Fruit fly (Drosophila melanogaster) whole organism, embryonic: ENCODE results near the gene CG17321.
A peak's percentile ranks its signal among the peaks of the same experiment; 100 is the strongest.

ENCODE experiments used
- Adf1 ChIP-seq: fragments of 200-800 bp; sonication (Bioruptor generic); IDR thresholded peaks from 2 replicates; pipeline ENCODE4 v1.3.6; 2022; ENCODE audit warnings: missing biosample characterization, missing genetic modification characterization
- Asciz ChIP-seq: fragments of 200-800 bp; sonication (Bioruptor generic); optimal IDR thresholded peaks from 2 replicates; lab custom pipeline; 2017; ENCODE audit warnings: missing biosample characterization, mild to moderate bottlenecking, missing genetic modification characterization, missing genetic modification reagents
- B-H1 ChIP-seq: fragments of 200-800 bp; sonication (Bioruptor generic); IDR thresholded peaks from 3 replicates; pipeline ENCODE4 v1.3.6; 2022; ENCODE audit warnings: missing biosample characterization, missing genetic modification characterization
- BtbVII ChIP-seq: fragments of 200-800 bp; sonication (Bioruptor generic); optimal IDR thresholded peaks from 3 replicates; lab custom pipeline; 2017; ENCODE audit warnings: missing biosample characterization, mild to moderate bottlenecking, missing genetic modification characterization
- CG10147 ChIP-seq: fragments of 200-800 bp; sonication (Bioruptor generic); optimal IDR thresholded peaks from 2 replicates; lab custom pipeline; 2019; ENCODE audit warnings: missing biosample characterization, mild to moderate bottlenecking, missing genetic modification characterization, moderate library complexity
- CG10366 ChIP-seq: fragments of 200-800 bp; sonication (Bioruptor generic); IDR thresholded peaks from 2 replicates; pipeline ENCODE4 v1.3.6; 2022; ENCODE audit warnings: missing biosample characterization, missing genetic modification characterization
- CG10462 ChIP-seq: fragments of 200-800 bp; sonication (Bioruptor generic); optimal IDR thresholded peaks from 2 replicates; lab custom pipeline; 2016; ENCODE audit warnings: missing biosample characterization, missing genetic modification characterization
- CG11504 ChIP-seq: fragments of 200-800 bp; sonication (Bioruptor generic); optimal IDR thresholded peaks from 3 replicates; lab custom pipeline; 2019; ENCODE audit warnings: missing biosample characterization, mild to moderate bottlenecking, missing genetic modification characterization, moderate library complexity
- CG12104 ChIP-seq: fragments of 200-800 bp; sonication (Bioruptor generic); optimal IDR thresholded peaks from 3 replicates; lab custom pipeline; 2016; ENCODE audit warnings: missing biosample characterization, missing genetic modification characterization
- CG12155 ChIP-seq: fragments of 200-800 bp; sonication (Bioruptor generic); optimal IDR thresholded peaks from 3 replicates; lab custom pipeline; 2016; ENCODE audit warnings: missing biosample characterization, missing genetic modification characterization
- CG12942 ChIP-seq: fragments of 200-800 bp; sonication (Bioruptor generic); optimal IDR thresholded peaks from 3 replicates; lab custom pipeline; 2016; ENCODE audit warnings: missing biosample characterization, missing genetic modification characterization
- CG13624 ChIP-seq: fragments of 200-800 bp; sonication (Bioruptor generic); optimal IDR thresholded peaks from 2 replicates; lab custom pipeline; 2016; ENCODE audit warnings: missing biosample characterization, missing genetic modification characterization
- CG13894 ChIP-seq: fragments of 200-800 bp; sonication (Bioruptor generic); optimal IDR thresholded peaks from 3 replicates; lab custom pipeline; 2018; ENCODE audit warnings: missing biosample characterization, mild to moderate bottlenecking, missing genetic modification characterization, moderate library complexity
- CG14667 ChIP-seq: fragments of 200-800 bp; sonication (Bioruptor generic); IDR thresholded peaks from 2 replicates; pipeline ENCODE4 v1.3.6; 2022; ENCODE audit warnings: missing biosample characterization, missing genetic modification characterization
- CG14710 ChIP-seq: fragments of 200-800 bp; sonication (Bioruptor generic); optimal IDR thresholded peaks from 3 replicates; lab custom pipeline; 2019; ENCODE audit warnings: missing biosample characterization, mild to moderate bottlenecking, missing genetic modification characterization, moderate library complexity
- CG15514 ChIP-seq: fragments of 200-800 bp; sonication (Bioruptor generic); optimal IDR thresholded peaks from 3 replicates; lab custom pipeline; 2017; ENCODE audit warnings: missing biosample characterization, missing genetic modification characterization, mild to moderate bottlenecking, moderate library complexity, missing genetic modification reagents
- CG16815 ChIP-seq: fragments of 200-800 bp; sonication (Bioruptor generic); optimal IDR thresholded peaks from 3 replicates; lab custom pipeline; 2017; ENCODE audit warnings: missing biosample characterization, mild to moderate bottlenecking, missing genetic modification characterization
- CG18764 ChIP-seq: fragments of 200-800 bp; sonication (Bioruptor generic); optimal IDR thresholded peaks from 3 replicates; lab custom pipeline; 2016; ENCODE audit warnings: missing biosample characterization, missing genetic modification characterization
- CG4328 ChIP-seq: fragments of 200-800 bp; sonication (Bioruptor generic); optimal IDR thresholded peaks from 3 replicates; lab custom pipeline; 2017; ENCODE audit warnings: missing biosample characterization, missing genetic modification reagents, missing genetic modification characterization
- CG4360 ChIP-seq: fragments of 200-800 bp; sonication (Bioruptor generic); IDR thresholded peaks from 2 replicates; pipeline ENCODE4 v1.3.6; 2022; ENCODE audit warnings: missing biosample characterization, missing genetic modification characterization
- CG8089 ChIP-seq: fragments of 200-800 bp; sonication (Bioruptor generic); optimal IDR thresholded peaks from 3 replicates; lab custom pipeline; 2016; ENCODE audit warnings: missing biosample characterization, missing genetic modification characterization
- CG8359 ChIP-seq: fragments of 200-800 bp; sonication (Bioruptor generic); optimal IDR thresholded peaks from 2 replicates; lab custom pipeline; 2017; ENCODE audit warnings: missing biosample characterization, mild to moderate bottlenecking, missing genetic modification characterization, borderline replicate concordance
- CG9817 ChIP-seq: fragments of 200-800 bp; sonication (Bioruptor generic); optimal IDR thresholded peaks from 2 replicates; lab custom pipeline; 2018; ENCODE audit warnings: missing biosample characterization, mild to moderate bottlenecking, missing genetic modification characterization, moderate library complexity
- Deaf1 ChIP-seq: fragments of 200-800 bp; optimal IDR thresholded peaks from 3 replicates; lab custom pipeline; 2019; ENCODE audit warnings: missing biosample characterization, mild to moderate bottlenecking, missing genetic modification characterization, moderate library complexity
- E2f1 ChIP-seq: fragments of 200-800 bp; sonication (Bioruptor generic); IDR thresholded peaks from 2 replicates; pipeline ENCODE4 v1.3.6; 2022; ENCODE audit warnings: missing biosample characterization, missing genetic modification characterization
- Eip74EF ChIP-seq, 2 experiments: fragments of 200-800 bp in 1 of 2; fragments of >200 bp in 1 of 2; sonication (Bioruptor generic) in 1 of 2; optimal IDR thresholded peaks; 2 replicates each; lab custom pipeline; 2017 to 2019; ENCODE audit warnings: missing biosample characterization in 2 of 2, missing genetic modification characterization in 2 of 2, mild to moderate bottlenecking in 1 of 2, moderate library complexity in 1 of 2
- Kr ChIP-seq: fragments of 200-800 bp; sonication (Bioruptor generic); optimal IDR thresholded peaks from 2 replicates; lab custom pipeline; 2017; ENCODE audit warnings: missing biosample characterization, mild to moderate bottlenecking, missing genetic modification characterization
- Med ChIP-seq: fragments of 200-800 bp; sonication (Bioruptor generic); peaks from one replicate; lab custom pipeline; 2016; ENCODE audit warnings: missing biosample characterization, missing genetic modification characterization, mild to moderate bottlenecking, inconsistent platforms, moderate library complexity
- NFAT ChIP-seq: fragments of 200-800 bp; sonication (Bioruptor generic); IDR thresholded peaks from 2 replicates; pipeline ENCODE4 v1.3.6; 2022; ENCODE audit warnings: missing biosample characterization, missing genetic modification characterization
- Rx ChIP-seq: fragments of 200-800 bp; sonication (Bioruptor generic); IDR thresholded peaks from 2 replicates; pipeline ENCODE4 v1.3.6; 2022; ENCODE audit warnings: missing biosample characterization, missing genetic modification characterization
- Scr ChIP-seq: fragments of 200-800 bp; sonication (Bioruptor generic); IDR thresholded peaks from 2 replicates; pipeline ENCODE4 v1.3.6; 2022; ENCODE audit warnings: missing biosample characterization, missing genetic modification characterization; ENCODE audit not compliant: partially characterized antibody
- amos ChIP-seq: fragments of 200-800 bp; sonication (Bioruptor generic); IDR thresholded peaks from 2 replicates; pipeline ENCODE4 v1.3.6; 2022; ENCODE audit warnings: missing biosample characterization, missing genetic modification characterization; ENCODE audit not compliant: partially characterized antibody
- ase ChIP-seq: fragments of 200-800 bp; sonication (Bioruptor generic); IDR thresholded peaks from 3 replicates; pipeline ENCODE4 v1.3.6; 2022; ENCODE audit warnings: missing biosample characterization, missing genetic modification characterization
- bigmax ChIP-seq: fragments of 200-800 bp; sonication (Bioruptor generic); optimal IDR thresholded peaks from 2 replicates; lab custom pipeline; 2018; ENCODE audit warnings: missing biosample characterization, mild to moderate bottlenecking, missing genetic modification characterization
- crol ChIP-seq: fragments of 200-800 bp; sonication (Bioruptor generic); IDR thresholded peaks from 2 replicates; pipeline ENCODE4 v1.3.6; 2022; ENCODE audit warnings: missing biosample characterization, missing genetic modification characterization
- da ChIP-seq: fragments of 200-800 bp; sonication (Bioruptor generic); optimal IDR thresholded peaks from 2 replicates; lab custom pipeline; 2016; ENCODE audit warnings: missing biosample characterization, missing genetic modification characterization
- dimm ChIP-seq: fragments of 200-800 bp; sonication (Bioruptor generic); IDR thresholded peaks from 2 replicates; pipeline ENCODE4 v1.3.6; 2022; ENCODE audit warnings: missing biosample characterization, missing genetic modification characterization
- gt ChIP-seq: fragments of 200-800 bp; sonication (Bioruptor generic); IDR thresholded peaks from 2 replicates; pipeline ENCODE4 v1.3.6; 2022; ENCODE audit warnings: missing biosample characterization, missing genetic modification characterization
- hkb ChIP-seq, 2 experiments: fragments of 200-800 bp in 1 of 2; fragments of >200 bp in 1 of 2; sonication (Bioruptor generic) in 1 of 2; IDR thresholded peaks in 1 of 2; optimal IDR thresholded peaks in 1 of 2; 2 replicates each; pipeline versions ENCODE4 v1.3.6 to Lab custom; 2017 to 2022; ENCODE audit warnings: missing biosample characterization in 1 of 2, missing genetic modification characterization in 1 of 2
- inv ChIP-seq: fragments of 200-800 bp; sonication (Bioruptor generic); IDR thresholded peaks from 2 replicates; pipeline ENCODE4 v1.3.6; 2022; ENCODE audit warnings: missing biosample characterization, missing genetic modification characterization; ENCODE audit not compliant: partially characterized antibody
- row ChIP-seq: fragments of 200-800 bp; sonication (Bioruptor generic); IDR thresholded peaks from 3 replicates; pipeline ENCODE4 v1.3.6; 2022; ENCODE audit warnings: missing biosample characterization, missing genetic modification characterization
- sd ChIP-seq: fragments of 200-800 bp; sonication (Bioruptor generic); optimal IDR thresholded peaks from 3 replicates; lab custom pipeline; 2018; ENCODE audit warnings: missing biosample characterization, mild to moderate bottlenecking, missing genetic modification characterization, moderate library complexity
- sens ChIP-seq: fragments of 200-800 bp; sonication (Bioruptor generic); peaks from one replicate; lab custom pipeline; 2016; ENCODE audit warnings: missing biosample characterization, missing genetic modification characterization
- sob ChIP-seq: fragments of 200-800 bp; sonication (Bioruptor generic); IDR thresholded peaks from 2 replicates; pipeline ENCODE4 v1.3.6; 2022; ENCODE audit warnings: missing biosample characterization, missing genetic modification characterization
- stc ChIP-seq: fragments of 200-800 bp; sonication (Bioruptor generic); IDR thresholded peaks from 2 replicates; pipeline ENCODE4 v1.3.6; 2022; ENCODE audit warnings: missing biosample characterization, missing genetic modification characterization
- stwl ChIP-seq: fragments of 200-800 bp; sonication (Bioruptor generic); optimal IDR thresholded peaks from 3 replicates; lab custom pipeline; 2018; ENCODE audit warnings: missing biosample characterization, mild to moderate bottlenecking, missing genetic modification characterization, moderate library complexity
- unpg ChIP-seq: fragments of 200-800 bp; sonication (Bioruptor generic); optimal IDR thresholded peaks from 3 replicates; lab custom pipeline; 2018; ENCODE audit warnings: missing biosample characterization, mild to moderate bottlenecking, missing genetic modification characterization, moderate library complexity
- vnd ChIP-seq: fragments of 200-800 bp; sonication (Bioruptor generic); IDR thresholded peaks from 3 replicates; pipeline ENCODE4 v1.3.6; 2022; ENCODE audit warnings: missing biosample characterization, missing genetic modification characterization; ENCODE audit not compliant: partially characterized antibody
- zf30C ChIP-seq: fragments of 200-800 bp; sonication (Bioruptor generic); optimal IDR thresholded peaks from 3 replicates; lab custom pipeline; 2018; ENCODE audit warnings: missing biosample characterization, mild to moderate bottlenecking, missing genetic modification characterization

CG17321 gene

dm6 chr2L:18823243-18823803 lies 21.7 kb upstream of the CG17321 start, which contains the start of gene Ugt36D1 (continued):
- TF ChIP-seq hkb (optimal IDR thresholded peaks at IDR 0.05; lab: Kevin White, UChicago) (no peak), hkb (GFP tag; IDR thresholded peaks at IDR 0.05; lab: Robert Waterston, UW) (0 out of 2 replicates have a peak, but pooled peaks have one; percentile 33), CG10462 (no peak), Scr (GFP tag; lab: Robert Waterston, UW) (no peak), Adf1 (peak; percentile 29; the same call in 1 of the 2 replicates), CG10147 (GFP tag; lab: Kevin White, UChicago) (peak; percentile 28), CG13894 (tag; lab: Kevin White, UChicago) (no peak), ase (no peak), CG4360 (GFP tag; lab: Robert Waterston, UW) (no peak), da (GFP tag; lab: Kevin White, UChicago) (no peak), CG18764 (GFP tag; lab: Kevin White, UChicago) (no peak), bigmax (GFP tag; lab: Kevin White, UChicago) (no peak), CG16815 (GFP tag; lab: Kevin White, UChicago) (no peak), row (peak; percentile 72), amos (GFP tag; lab: Robert Waterston, UW) (peak; percentile 41; the same call in 1 of the 2 replicates), vnd (GFP tag; lab: Robert Waterston, UW) (no peak), dimm (GFP tag; lab: Robert Waterston, UW) (no peak), CG14710 (tag; lab: Kevin White, UChicago) (peak; percentile 10), CG14667 (GFP tag; lab: Robert Waterston, UW) (no peak), inv (GFP tag; lab: Robert Waterston, UW) (no peak), Kr (GFP tag; lab: Kevin White, UChicago) (no peak), CG13624 (GFP tag; lab: Kevin White, UChicago) (no peak), NFAT (GFP tag; lab: Robert Waterston, UW) (no peak), CG9817 (tag; lab: Kevin White, UChicago) (no peak), E2f1 (GFP tag; lab: Robert Waterston, UW) (peak; percentile 36; the same call in 1 of the 2 replicates), CG11504 (tag; lab: Kevin White, UChicago) (no peak), CG12942 (GFP tag; lab: Kevin White, UChicago) (no peak), CG8089 (no peak), B-H1 (GFP tag; lab: Robert Waterston, UW) (no peak), crol (no peak), stc (GFP tag; lab: Robert Waterston, UW) (peak; percentile 23; the same call in 1 of the 2 replicates), CG12104 (GFP tag; lab: Kevin White, UChicago) (no peak), zf30C (GFP tag; lab: Kevin White, UChicago) (no peak), CG4328 (no peak)

- TF ChIP-seq sd (tag; lab: Kevin White, UChicago) (peak; percentile 10), Med (GFP tag; lab: Kevin White, UChicago) (peak; percentile 3), BtbVII (GFP tag; lab: Kevin White, UChicago) (no peak), sens (GFP tag; lab: Kevin White, UChicago) (peak; percentile 34), CG15514 (GFP tag; lab: Kevin White, UChicago) (peak; percentile 92), CG10366 (GFP tag; lab: Robert Waterston, UW) (no peak), Rx (GFP tag; lab: Robert Waterston, UW) (no peak), gt (no peak), stwl (no peak), CG12155 (GFP tag; lab: Kevin White, UChicago) (no peak), Deaf1 (tag; lab: Kevin White, UChicago) (peak; percentile 10), row (no peak), CG11504 (tag; lab: Kevin White, UChicago) (peak; percentile 62), Eip74EF (GFP tag; optimal IDR thresholded peaks at IDR 0.05; lab: Kevin White, UChicago) (no peak), sob (GFP tag; lab: Robert Waterston, UW) (no peak), unpg (GFP tag; lab: Kevin White, UChicago) (no peak), Asciz (GFP tag; lab: Kevin White, UChicago) (no peak), CG8359 (no peak)
Observed at dm6 chr2L:18826496-18827008, 18.4 kb upstream of the CG17321 start, which contains the start of gene Ugt36E1. TSS of gene Ugt36E1 (plus strand) at chr2L:18826770.
